Fruit fly (Drosophila melanogaster) whole organism, prepupa: Measurements from ENCODE around the gene CG14174.

Experiments
- Blimp-1 ChIP-seq: fragments of 200-800 bp; sonication (Bioruptor generic); optimal IDR thresholded peaks from 3 replicates; lab custom pipeline; 2017; ENCODE audit warnings: missing biosample characterization, missing genetic modification characterization, mild to moderate bottlenecking, moderate library complexity, missing genetic modification reagents
- CG10631 ChIP-seq: fragments of 200-800 bp; sonication (Bioruptor generic); optimal IDR thresholded peaks from 2 replicates; lab custom pipeline; 2016; ENCODE audit warnings: missing biosample characterization, missing genetic modification characterization
- CG10669 ChIP-seq: fragments of 200-800 bp; sonication (Bioruptor generic); optimal IDR thresholded peaks from 3 replicates; lab custom pipeline; 2018; ENCODE audit warnings: missing biosample characterization, mild to moderate bottlenecking, missing genetic modification characterization, moderate library complexity
- CG11294 ChIP-seq: fragments of 200-800 bp; sonication (Bioruptor generic); IDR thresholded peaks from 2 replicates; pipeline ENCODE4 v1.3.6; 2022; ENCODE audit warnings: missing biosample characterization, missing genetic modification characterization
- CG11762 ChIP-seq: fragments of 200-800 bp; sonication (Bioruptor generic); optimal IDR thresholded peaks from 3 replicates; lab custom pipeline; 2016; ENCODE audit warnings: missing biosample characterization, missing genetic modification characterization; ENCODE audit not compliant: insufficient read depth
- CG15336 ChIP-seq: fragments of 200-800 bp; sonication (Bioruptor generic); IDR thresholded peaks from 2 replicates; pipeline ENCODE4 v1.3.6; 2022; ENCODE audit warnings: missing biosample characterization, missing genetic modification characterization
- CG1621 ChIP-seq: fragments of 200-800 bp; sonication (Bioruptor generic); optimal IDR thresholded peaks from 3 replicates; lab custom pipeline; 2018; ENCODE audit warnings: missing biosample characterization, mild to moderate bottlenecking, missing genetic modification characterization
- CG16779 ChIP-seq: fragments of 200-800 bp; sonication (Bioruptor generic); optimal IDR thresholded peaks from 3 replicates; lab custom pipeline; 2017; ENCODE audit warnings: missing biosample characterization, mild to moderate bottlenecking, missing genetic modification characterization
- CG3032 ChIP-seq: fragments of 200-800 bp; optimal IDR thresholded peaks from 2 replicates; lab custom pipeline; 2019; ENCODE audit warnings: missing biosample characterization, mild to moderate bottlenecking, missing genetic modification characterization, moderate library complexity
- CG31627 ChIP-seq: fragments of 200-800 bp; sonication (Bioruptor generic); optimal IDR thresholded peaks from 3 replicates; lab custom pipeline; 2016; ENCODE audit warnings: missing biosample characterization, missing genetic modification characterization
- CG32006 ChIP-seq: fragments of 200-800 bp; sonication (Bioruptor generic); optimal IDR thresholded peaks from 3 replicates; lab custom pipeline; 2017; ENCODE audit warnings: missing biosample characterization, mild to moderate bottlenecking, missing genetic modification characterization
- CG34406 ChIP-seq: fragments of 200-800 bp; sonication (Bioruptor generic); optimal IDR thresholded peaks from 3 replicates; lab custom pipeline; 2016; ENCODE audit warnings: missing biosample characterization, missing genetic modification characterization
- CG3919 ChIP-seq: fragments of 200-800 bp; sonication (Bioruptor generic); optimal IDR thresholded peaks from 3 replicates; lab custom pipeline; 2016; ENCODE audit warnings: missing biosample characterization, missing genetic modification characterization
- CG4318 ChIP-seq: fragments of 200-800 bp; sonication (Bioruptor generic); optimal IDR thresholded peaks from 3 replicates; lab custom pipeline; 2017; ENCODE audit warnings: missing biosample characterization, mild to moderate bottlenecking, missing genetic modification characterization
- CG6163 ChIP-seq: fragments of 200-800 bp; sonication (Bioruptor generic); IDR thresholded peaks from 3 replicates; pipeline ENCODE4 v1.3.6; 2022; ENCODE audit warnings: missing biosample characterization, missing genetic modification characterization
- CG6854 ChIP-seq: fragments of 200-800 bp; sonication (Bioruptor generic); optimal IDR thresholded peaks from 2 replicates; lab custom pipeline; 2017; ENCODE audit warnings: missing biosample characterization, mild to moderate bottlenecking, missing genetic modification characterization
- CG7368 ChIP-seq: fragments of 200-800 bp; sonication (Bioruptor generic); optimal IDR thresholded peaks from 3 replicates; lab custom pipeline; 2016; ENCODE audit warnings: missing biosample characterization, missing genetic modification characterization
- CG8119 ChIP-seq: fragments of 200-800 bp; sonication (Bioruptor generic); IDR thresholded peaks from 3 replicates; pipeline ENCODE4 v1.3.6; 2022; ENCODE audit warnings: missing biosample characterization, missing genetic modification characterization
- CG8632 ChIP-seq: fragments of 200-800 bp; sonication (Bioruptor generic); optimal IDR thresholded peaks from 3 replicates; lab custom pipeline; 2016; ENCODE audit warnings: missing biosample characterization, missing genetic modification characterization
- CG9139 ChIP-seq: fragments of 200-800 bp; sonication (Bioruptor generic); optimal IDR thresholded peaks from 3 replicates; lab custom pipeline; 2017; ENCODE audit warnings: missing biosample characterization, mild to moderate bottlenecking, missing genetic modification characterization
- Eip78C ChIP-seq: fragments of 200-800 bp; sonication (Bioruptor generic); peaks from one replicate; lab custom pipeline; 2016; ENCODE audit warnings: missing biosample characterization, missing genetic modification characterization
- Ets96B ChIP-seq: fragments of 200-800 bp; optimal IDR thresholded peaks from 2 replicates; lab custom pipeline; 2019; ENCODE audit warnings: missing biosample characterization, mild to moderate bottlenecking, missing genetic modification characterization, moderate library complexity
- Hr38 ChIP-seq: sonication (Bioruptor generic); optimal IDR thresholded peaks from 2 replicates; lab custom pipeline; 2016; ENCODE audit warnings: missing biosample characterization, missing genetic modification characterization
- Smox ChIP-seq: fragments of 200-800 bp; sonication (Bioruptor generic); optimal IDR thresholded peaks from 3 replicates; lab custom pipeline; 2016; ENCODE audit warnings: missing biosample characterization, missing genetic modification characterization
- Sox102F ChIP-seq: fragments of 200-800 bp; sonication (Bioruptor generic); optimal IDR thresholded peaks from 2 replicates; lab custom pipeline; 2016; ENCODE audit warnings: missing biosample characterization, mild to moderate bottlenecking, missing genetic modification characterization
- Sox14 ChIP-seq: fragments of 200-800 bp; sonication (Bioruptor generic); optimal IDR thresholded peaks from 3 replicates; lab custom pipeline; 2016; ENCODE audit warnings: missing biosample characterization, missing genetic modification characterization
- achi ChIP-seq: fragments of 200-800 bp; sonication (Bioruptor generic); optimal IDR thresholded peaks from 3 replicates; lab custom pipeline; 2016; ENCODE audit warnings: missing biosample characterization, missing genetic modification characterization
- cyc ChIP-seq: fragments of 200-800 bp; sonication (Bioruptor generic); optimal IDR thresholded peaks from 3 replicates; lab custom pipeline; 2016; ENCODE audit warnings: missing biosample characterization, missing genetic modification characterization
- dac ChIP-seq: fragments of 200-800 bp; sonication (Bioruptor generic); optimal IDR thresholded peaks from 2 replicates; lab custom pipeline; 2017; ENCODE audit warnings: missing biosample characterization, mild to moderate bottlenecking, missing genetic modification characterization
- dsx ChIP-seq: fragments of 200-800 bp; optimal IDR thresholded peaks from 3 replicates; lab custom pipeline; 2019; ENCODE audit warnings: missing biosample characterization, mild to moderate bottlenecking, missing genetic modification characterization, moderate library complexity; ENCODE audit not compliant: poor library complexity, severe bottlenecking
- eg ChIP-seq: fragments of 200-800 bp; sonication (Bioruptor generic); IDR thresholded peaks from 3 replicates; pipeline ENCODE4 v1.3.6; 2022; ENCODE audit warnings: missing biosample characterization, missing genetic modification characterization
- esn ChIP-seq: fragments of 200-800 bp; sonication (Bioruptor generic); optimal IDR thresholded peaks from 2 replicates; lab custom pipeline; 2016; ENCODE audit warnings: missing biosample characterization, mild to moderate bottlenecking, missing genetic modification characterization, moderate library complexity
- lz ChIP-seq: fragments of 200-800 bp; sonication (Bioruptor generic); optimal IDR thresholded peaks from 3 replicates; lab custom pipeline; 2016; ENCODE audit warnings: missing biosample characterization, missing genetic modification characterization
- salr ChIP-seq, 2 experiments: fragments of 200-800 bp; sonication (Bioruptor generic); optimal IDR thresholded peaks; 3 replicates each; lab custom pipeline; 2016 to 2018; ENCODE audit warnings: missing biosample characterization in 2 of 2, missing genetic modification characterization in 2 of 2, mild to moderate bottlenecking in 1 of 2
- spab ChIP-seq: fragments of 200-800 bp; sonication (Bioruptor generic); optimal IDR thresholded peaks from 2 replicates; lab custom pipeline; 2017; ENCODE audit warnings: missing biosample characterization, mild to moderate bottlenecking, missing genetic modification characterization, missing genetic modification reagents
- svp ChIP-seq: fragments of 200-800 bp; sonication (Bioruptor generic); peaks from one replicate; lab custom pipeline; 2016; ENCODE audit warnings: missing biosample characterization, missing genetic modification characterization
- vri ChIP-seq: fragments of 200-800 bp; sonication (Bioruptor generic); optimal IDR thresholded peaks from 3 replicates; lab custom pipeline; 2016; ENCODE audit warnings: missing biosample characterization, mild to moderate bottlenecking, missing genetic modification characterization

The CG14174 gene

DNA sequence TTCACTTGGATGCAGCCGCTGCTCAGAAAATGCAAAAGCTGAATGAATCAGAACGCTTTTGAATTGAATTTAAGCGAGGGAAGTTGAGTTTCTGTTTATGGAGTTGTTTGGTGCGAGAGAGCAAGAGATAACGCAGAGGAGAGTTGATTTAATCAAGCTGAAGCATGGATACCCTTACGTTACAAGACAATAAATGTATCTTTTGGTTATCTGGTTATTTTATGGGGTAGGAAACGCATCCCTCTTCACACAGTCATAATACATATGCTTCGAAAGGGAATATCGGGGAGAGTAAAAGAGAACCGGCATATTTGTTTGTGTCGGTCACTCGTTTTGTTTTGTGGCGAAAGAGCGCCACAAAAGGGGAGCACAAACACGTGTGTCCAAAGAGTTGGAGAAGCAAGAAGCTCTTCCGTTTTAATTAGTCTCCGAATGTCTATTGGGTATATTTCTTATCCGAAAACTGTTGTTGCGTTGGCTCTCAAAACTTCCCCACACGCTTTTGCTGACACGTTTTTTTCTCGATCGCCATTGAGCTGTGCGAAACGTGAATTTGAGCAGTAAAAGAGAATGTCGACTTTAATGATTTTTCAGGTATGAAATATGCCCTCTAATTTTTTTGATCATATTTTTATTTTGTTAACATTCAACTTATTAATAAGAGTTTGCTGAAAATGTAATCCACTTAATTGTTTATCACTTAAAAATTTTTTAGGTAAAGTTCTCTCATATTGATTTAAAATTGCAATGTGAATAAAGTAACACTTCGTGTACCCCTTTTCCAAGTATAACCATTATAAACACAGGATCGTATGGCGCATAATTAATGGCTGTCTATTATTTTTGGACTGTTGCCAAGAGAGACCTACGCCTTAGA is 22.2 kb upstream of the CG14174 start, which contains the start of gene Prps (continued):
- no peak for TF ChIP-seq CG4318 (GFP tag; lab: Kevin White, UChicago)
- peak; percentile 73 for TF ChIP-seq CG34406 (GFP tag; lab: Kevin White, UChicago)
- peak; percentile 88 for TF ChIP-seq eg (GFP tag; lab: Robert Waterston, UW)
- peak; percentile 79 for TF ChIP-seq CG11762
- TF ChIP-seq Sox14 (GFP tag; lab: Kevin White, UChicago), result peak; percentile 82
- no peak for TF ChIP-seq Hr38 (GFP tag; lab: Kevin White, UChicago)
- TF ChIP-seq Ets96B (tag; lab: Kevin White, UChicago), result peak; percentile 84
- no peak for TF ChIP-seq CG10631 (GFP tag; lab: Kevin White, UChicago)
- peak; percentile 93 for TF ChIP-seq Sox102F (GFP tag; lab: Kevin White, UChicago)
- peak; percentile 86 for TF ChIP-seq lz
- TF ChIP-seq vri, result peak; percentile 91
- TF ChIP-seq dac (GFP tag; lab: Kevin White, UChicago), result peak; percentile 24
- TF ChIP-seq salr (GFP tag; optimal IDR thresholded peaks at IDR 0.05; lab: Kevin White, UChicago), result peak in 1 of 2 experiments; percentile 63
- TF ChIP-seq CG32006, result peak; percentile 70
- peak; percentile 81 for TF ChIP-seq CG9139 (GFP tag; lab: Kevin White, UChicago)
- TF ChIP-seq CG3032 (tag; lab: Kevin White, UChicago), result peak; percentile 79
- TF ChIP-seq CG16779 (tag; lab: Kevin White, UChicago), result peak; percentile 83
- TF ChIP-seq cyc (GFP tag; lab: Kevin White, UChicago), result peak; percentile 90
- peak; percentile 89 for TF ChIP-seq CG7368 (GFP tag; lab: Kevin White, UChicago)
- TF ChIP-seq spab, result peak; percentile 67

- TF ChIP-seq CG11294 (GFP tag; lab: Robert Waterston, UW) (no peak), CG8632 (GFP tag; lab: Kevin White, UChicago) (no peak), CG34406 (GFP tag; lab: Kevin White, UChicago) (no peak), Eip78C (no peak), CG32006 (no peak), Sox14 (GFP tag; lab: Kevin White, UChicago) (no peak), salr (GFP tag; optimal IDR thresholded peaks at IDR 0.05; lab: Kevin White, UChicago) (no peak), Smox (GFP tag; lab: Kevin White, UChicago) (no peak)
Observed at dm6 chr3L:9697527-9697883, 21.6 kb upstream of the CG14174 start.

DNA sequence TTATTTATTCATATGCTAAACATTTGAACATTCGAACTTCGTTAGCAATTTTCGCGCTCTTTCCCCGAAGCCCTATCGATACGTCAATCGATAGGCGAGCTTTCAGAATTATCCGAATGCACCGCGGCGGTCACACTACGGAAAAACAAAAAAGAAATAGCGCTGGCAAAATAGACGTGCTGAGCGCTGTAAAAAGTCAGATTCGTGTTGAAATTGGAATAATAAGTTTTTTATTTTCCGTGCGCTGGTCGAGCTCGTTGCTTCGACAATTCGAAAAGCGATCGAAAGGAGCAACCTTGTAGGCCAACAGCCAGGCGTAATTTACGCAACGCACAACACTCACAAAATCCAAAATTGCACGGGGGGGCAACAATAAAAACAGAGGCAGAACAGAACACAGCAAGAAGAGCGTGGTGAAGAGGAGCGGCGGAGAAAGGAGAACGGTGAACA is 20.9 kb upstream of the CG14174 start, which contains the start of gene Ubc4:
Ubc4 (plus strand) TSS at position 144 of the 450 bp plus-strand sequence.
- TF ChIP-seq CG8119 (GFP tag; lab: Robert Waterston, UW) (peak; percentile 36; the same call in 1 of the 3 replicates), CG15336 (GFP tag; lab: Robert Waterston, UW) (peak; percentile 31; the same call in 1 of the 2 replicates), CG1621 (tag; lab: Kevin White, UChicago) (peak; percentile 49), CG6163 (GFP tag; lab: Robert Waterston, UW) (0 out of 3 replicates have a peak, but pooled peaks have one; percentile 39), CG3032 (tag; lab: Kevin White, UChicago) (peak; percentile 34), CG10669 (no peak), CG7368 (GFP tag; lab: Kevin White, UChicago) (peak; percentile 21), Blimp-1 (no peak), cyc (GFP tag; lab: Kevin White, UChicago) (no peak), CG6854 (GFP tag; lab: Kevin White, UChicago) (peak; percentile 39), CG31627 (GFP tag; lab: Kevin White, UChicago) (peak; percentile 14), achi (GFP tag; lab: Kevin White, UChicago) (no peak), eg (GFP tag; lab: Robert Waterston, UW) (no peak), svp (GFP tag; lab: Kevin White, UChicago) (peak; percentile 72), dsx (GFP tag; lab: Kevin White, UChicago) (no peak), Sox14 (GFP tag; lab: Kevin White, UChicago) (peak; percentile 70), Ets96B (tag; lab: Kevin White, UChicago) (peak; percentile 7), CG3919 (GFP tag; lab: Kevin White, UChicago) (no peak), lz (peak; percentile 2), esn (GFP tag; lab: Kevin White, UChicago) (peak; percentile 52)
- TF ChIP-seq, all 60 proteins: peak for 13
